Worm (Caenorhabditis elegans): Measurements from ENCODE around the gene F52E1.9.

F52E1.9 gene

ce11 chrV:8402392-8402791, at the start of gene F52E1.9 (continued):
- TF ChIP-seq ceh-32 (tag; optimal IDR thresholded peaks at IDR 0.05; ENCODE audit: poor library complexity) (no peak), nhr-77 (tag; optimal IDR thresholded peaks at IDR 0.05) (peak; percentile 22), hif-1 (tag; optimal IDR thresholded peaks at IDR 0.05) (no peak), zag-1 (tag; optimal IDR thresholded peaks at IDR 0.05) (no peak), tag-97 (GFP tag; IDR thresholded peaks at IDR 0.05) (no peak), nhr-28 (tag; optimal IDR thresholded peaks at IDR 0.05) (no peak), php-3 (GFP tag; IDR thresholded peaks at IDR 0.05) (peak; percentile 96), ces-1 (GFP tag; optimal IDR thresholded peaks at IDR 0.05) (no peak), ceh-28 (tag; optimal IDR thresholded peaks at IDR 0.05) (no peak), Y5F2A.4 (GFP tag; optimal IDR thresholded peaks at IDR 0.05) (no peak), gei-8 (GFP tag; optimal IDR thresholded peaks at IDR 0.05) (no peak), dmd-9 (GFP tag; IDR thresholded peaks at IDR 0.05) (no peak), nhr-6 (tag; optimal IDR thresholded peaks at IDR 0.05) (no peak), ZK337.2 (GFP tag; IDR thresholded peaks at IDR 0.05) (no peak), spr-3 (GFP tag; optimal IDR thresholded peaks at IDR 0.05) (no peak), Y75B8A.6 (GFP tag; IDR thresholded peaks at IDR 0.05) (no peak), dpl-1 (GFP tag; optimal IDR thresholded peaks at IDR 0.05) (no peak), lin-1 (GFP tag; IDR thresholded peaks at IDR 0.05) (0 out of 2 replicates have a peak, but pooled peaks have one; percentile 44), Y105C5A.15 (GFP tag; IDR thresholded peaks at IDR 0.05) (no peak), Y48G9A.11 (GFP tag; IDR thresholded peaks at IDR 0.05) (no peak), madf-9 (GFP tag; conservative IDR thresholded peaks at IDR 0.05) (no peak), hlh-30 (tag; optimal IDR thresholded peaks at IDR 0.05; ENCODE audit: insufficient read depth) (peak; percentile 61), nhr-25 (tag; optimal IDR thresholded peaks at IDR 0.05; ENCODE audit: borderline replicate concordance, insufficient read depth) (no peak), zip-11 (GFP tag; IDR thresholded peaks at IDR 0.05) (no peak), ama-1 (optimal IDR thresholded peaks at IDR 0.05) (no peak), skn-1 (tag; optimal IDR thresholded peaks at IDR 0.05) (no peak), unc-39 (tag; optimal IDR thresholded peaks at IDR 0.05) (no peak), hmg-1.1 (GFP tag; IDR thresholded peaks at IDR 0.05) (no peak), mep-1 (tag; optimal IDR thresholded peaks at IDR 0.05) (peak; percentile 25), attf-4 (tag; optimal IDR thresholded peaks at IDR 0.05) (no peak), T26A8.4 (GFP tag; IDR thresholded peaks at IDR 0.05) (no peak), pqm-1 (tag; optimal IDR thresholded peaks at IDR 0.05) (peak; percentile 86), ceh-82 (tag; optimal IDR thresholded peaks at IDR 0.05) (no peak), ceh-44 (GFP tag; IDR thresholded peaks at IDR 0.05) (no peak), daf-8 (GFP tag; IDR thresholded peaks at IDR 0.05) (no peak), ztf-7 (tag; optimal IDR thresholded peaks at IDR 0.05) (no peak), daf-12 (tag; optimal IDR thresholded peaks at IDR 0.05) (no peak)

DNA sequence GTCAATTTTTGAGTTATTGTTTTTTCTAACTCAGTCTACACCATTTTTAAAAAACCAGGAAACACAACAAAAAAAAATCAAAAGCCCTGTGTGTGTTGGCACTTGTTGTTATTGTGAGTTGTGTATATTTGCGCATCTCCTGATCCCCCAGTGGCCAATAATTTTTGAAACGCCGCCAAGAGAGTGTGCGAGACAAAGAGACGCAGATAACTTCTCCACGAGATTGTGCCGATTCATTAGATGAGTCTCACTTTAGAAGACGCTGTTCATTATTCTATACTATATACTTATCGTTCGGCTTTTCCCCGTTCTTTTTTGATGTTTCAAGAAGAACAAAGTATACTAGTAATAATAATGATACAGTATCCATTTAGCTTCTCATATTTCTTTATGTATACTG, 48.2 kb upstream of the F52E1.9 start:
- TF ChIP-seq unc-62 (GFP tag; optimal IDR thresholded peaks at IDR 0.05 in 1 of 2) = peak in 1 of 2 experiments; percentile 74
- no peak for TF ChIP-seq unc-62 (tag; optimal IDR thresholded peaks at IDR 0.05)
- TF ChIP-seq nhr-10 (tag; optimal IDR thresholded peaks at IDR 0.05) = no peak
- no peak for TF ChIP-seq aly-2 (tag; optimal IDR thresholded peaks at IDR 0.05)
- TF ChIP-seq attf-4 (tag; optimal IDR thresholded peaks at IDR 0.05) = no peak
- TF ChIP-seq mxl-3 (GFP tag; optimal IDR thresholded peaks at IDR 0.05) = no peak

DNA sequence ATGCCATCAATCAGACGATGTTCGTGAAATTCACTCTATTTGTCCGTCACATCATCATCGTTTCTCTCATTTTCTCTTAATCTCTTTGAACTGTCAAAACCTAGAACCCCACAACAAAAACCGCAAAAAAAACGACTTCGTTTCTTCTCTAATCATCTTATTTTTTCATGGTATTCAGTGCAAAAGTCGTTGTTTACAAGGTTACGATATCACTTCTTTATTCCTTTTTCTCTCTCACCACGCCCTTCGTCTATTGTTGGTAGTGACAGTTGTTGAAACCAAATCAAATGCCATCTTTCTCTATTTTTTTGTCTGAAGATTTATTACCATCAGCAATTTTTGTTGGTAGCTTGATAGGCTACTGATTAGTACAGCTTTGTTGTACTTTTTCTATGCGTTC, 46.8 kb upstream of the F52E1.9 start:
- no peak for TF ChIP-seq daf-19 (GFP tag; conservative IDR thresholded peaks at IDR 0.05)
- TF ChIP-seq egl-27 (tag; optimal IDR thresholded peaks at IDR 0.05) = no peak
- TF ChIP-seq vab-7 (GFP tag; IDR thresholded peaks at IDR 0.05) = no peak
- TF ChIP-seq ZK546.5 (tag; optimal IDR thresholded peaks at IDR 0.05) = no peak
- no peak for TF ChIP-seq ceh-44 (GFP tag; IDR thresholded peaks at IDR 0.05)
- TF ChIP-seq ceh-82 (tag; optimal IDR thresholded peaks at IDR 0.05) = no peak
- no peak for TF ChIP-seq D1046.2 (GFP tag; IDR thresholded peaks at IDR 0.05)
- no peak for TF ChIP-seq zfp-2 (tag; optimal IDR thresholded peaks at IDR 0.05)
- TF ChIP-seq hmg-1.1 (GFP tag; IDR thresholded peaks at IDR 0.05) = no peak
- no peak for TF ChIP-seq nhr-10 (tag; optimal IDR thresholded peaks at IDR 0.05)
- no peak for TF ChIP-seq F37D6.2 (tag; optimal IDR thresholded peaks at IDR 0.05)
- TF ChIP-seq nhr-6 (tag; optimal IDR thresholded peaks at IDR 0.05) = no peak
- TF ChIP-seq aha-1 (tag) = peak; percentile 98
- TF ChIP-seq daf-8 (GFP tag; IDR thresholded peaks at IDR 0.05) = no peak
- TF ChIP-seq mxl-2 (GFP tag; conservative IDR thresholded peaks at IDR 0.05) = no peak
- 0 out of 2 replicates have a peak, but pooled peaks have one; percentile 31 for TF ChIP-seq tra-1 (GFP tag; IDR thresholded peaks at IDR 0.05)
